Fruit fly (Drosophila melanogaster) whole organism, prepupa: Measurements from ENCODE around the gene Pvf2.

ENCODE experiments used
- Blimp-1 ChIP-seq: fragments of 200-800 bp; sonication (Bioruptor generic); optimal IDR thresholded peaks from 3 replicates; lab custom pipeline; 2017; ENCODE audit warnings: missing biosample characterization, missing genetic modification characterization, mild to moderate bottlenecking, moderate library complexity, missing genetic modification reagents
- CG10631 ChIP-seq: fragments of 200-800 bp; sonication (Bioruptor generic); optimal IDR thresholded peaks from 2 replicates; lab custom pipeline; 2016; ENCODE audit warnings: missing biosample characterization, missing genetic modification characterization
- CG10669 ChIP-seq: fragments of 200-800 bp; sonication (Bioruptor generic); optimal IDR thresholded peaks from 3 replicates; lab custom pipeline; 2018; ENCODE audit warnings: missing biosample characterization, mild to moderate bottlenecking, missing genetic modification characterization, moderate library complexity
- CG11294 ChIP-seq: fragments of 200-800 bp; sonication (Bioruptor generic); IDR thresholded peaks from 2 replicates; pipeline ENCODE4 v1.3.6; 2022; ENCODE audit warnings: missing biosample characterization, missing genetic modification characterization
- CG11762 ChIP-seq: fragments of 200-800 bp; sonication (Bioruptor generic); optimal IDR thresholded peaks from 3 replicates; lab custom pipeline; 2016; ENCODE audit warnings: missing biosample characterization, missing genetic modification characterization; ENCODE audit not compliant: insufficient read depth
- CG11902 ChIP-seq: fragments of 200-800 bp; sonication (Bioruptor generic); optimal IDR thresholded peaks from 3 replicates; lab custom pipeline; 2016; ENCODE audit warnings: missing biosample characterization, missing genetic modification characterization
- CG15336 ChIP-seq: fragments of 200-800 bp; sonication (Bioruptor generic); IDR thresholded peaks from 2 replicates; pipeline ENCODE4 v1.3.6; 2022; ENCODE audit warnings: missing biosample characterization, missing genetic modification characterization
- CG1621 ChIP-seq: fragments of 200-800 bp; sonication (Bioruptor generic); optimal IDR thresholded peaks from 3 replicates; lab custom pipeline; 2018; ENCODE audit warnings: missing biosample characterization, mild to moderate bottlenecking, missing genetic modification characterization
- CG31627 ChIP-seq: fragments of 200-800 bp; sonication (Bioruptor generic); optimal IDR thresholded peaks from 3 replicates; lab custom pipeline; 2016; ENCODE audit warnings: missing biosample characterization, missing genetic modification characterization
- CG3919 ChIP-seq: fragments of 200-800 bp; sonication (Bioruptor generic); optimal IDR thresholded peaks from 3 replicates; lab custom pipeline; 2016; ENCODE audit warnings: missing biosample characterization, missing genetic modification characterization
- CG4318 ChIP-seq: fragments of 200-800 bp; sonication (Bioruptor generic); optimal IDR thresholded peaks from 3 replicates; lab custom pipeline; 2017; ENCODE audit warnings: missing biosample characterization, mild to moderate bottlenecking, missing genetic modification characterization
- CG6163 ChIP-seq: fragments of 200-800 bp; sonication (Bioruptor generic); IDR thresholded peaks from 3 replicates; pipeline ENCODE4 v1.3.6; 2022; ENCODE audit warnings: missing biosample characterization, missing genetic modification characterization
- CG6276 ChIP-seq: fragments of 200-800 bp; sonication (Bioruptor generic); optimal IDR thresholded peaks from 2 replicates; lab custom pipeline; 2017; ENCODE audit warnings: missing biosample characterization, mild to moderate bottlenecking, missing genetic modification characterization
- CG6792 ChIP-seq: fragments of 200-800 bp; sonication (Bioruptor generic); optimal IDR thresholded peaks from 3 replicates; lab custom pipeline; 2016; ENCODE audit warnings: missing biosample characterization, missing genetic modification characterization
- CG6854 ChIP-seq: fragments of 200-800 bp; sonication (Bioruptor generic); optimal IDR thresholded peaks from 2 replicates; lab custom pipeline; 2017; ENCODE audit warnings: missing biosample characterization, mild to moderate bottlenecking, missing genetic modification characterization
- CG8632 ChIP-seq: fragments of 200-800 bp; sonication (Bioruptor generic); optimal IDR thresholded peaks from 3 replicates; lab custom pipeline; 2016; ENCODE audit warnings: missing biosample characterization, missing genetic modification characterization
- CG9139 ChIP-seq: fragments of 200-800 bp; sonication (Bioruptor generic); optimal IDR thresholded peaks from 3 replicates; lab custom pipeline; 2017; ENCODE audit warnings: missing biosample characterization, mild to moderate bottlenecking, missing genetic modification characterization
- Eip78C ChIP-seq: fragments of 200-800 bp; sonication (Bioruptor generic); peaks from one replicate; lab custom pipeline; 2016; ENCODE audit warnings: missing biosample characterization, missing genetic modification characterization
- Ets21C ChIP-seq: fragments of 200-800 bp; sonication (Bioruptor generic); optimal IDR thresholded peaks from 3 replicates; lab custom pipeline; 2016; ENCODE audit warnings: missing biosample characterization, missing genetic modification characterization
- Ets96B ChIP-seq: fragments of 200-800 bp; optimal IDR thresholded peaks from 2 replicates; lab custom pipeline; 2019; ENCODE audit warnings: missing biosample characterization, mild to moderate bottlenecking, missing genetic modification characterization, moderate library complexity
- Hr38 ChIP-seq: sonication (Bioruptor generic); optimal IDR thresholded peaks from 2 replicates; lab custom pipeline; 2016; ENCODE audit warnings: missing biosample characterization, missing genetic modification characterization
- OdsH ChIP-seq: fragments of 200-800 bp; sonication (Bioruptor generic); optimal IDR thresholded peaks from 3 replicates; lab custom pipeline; 2016; ENCODE audit warnings: missing biosample characterization, missing genetic modification characterization
- Smox ChIP-seq: fragments of 200-800 bp; sonication (Bioruptor generic); optimal IDR thresholded peaks from 3 replicates; lab custom pipeline; 2016; ENCODE audit warnings: missing biosample characterization, missing genetic modification characterization
- Sox14 ChIP-seq: fragments of 200-800 bp; sonication (Bioruptor generic); optimal IDR thresholded peaks from 3 replicates; lab custom pipeline; 2016; ENCODE audit warnings: missing biosample characterization, missing genetic modification characterization
- dac ChIP-seq: fragments of 200-800 bp; sonication (Bioruptor generic); optimal IDR thresholded peaks from 2 replicates; lab custom pipeline; 2017; ENCODE audit warnings: missing biosample characterization, mild to moderate bottlenecking, missing genetic modification characterization
- dsx ChIP-seq: fragments of 200-800 bp; optimal IDR thresholded peaks from 3 replicates; lab custom pipeline; 2019; ENCODE audit warnings: missing biosample characterization, mild to moderate bottlenecking, missing genetic modification characterization, moderate library complexity; ENCODE audit not compliant: poor library complexity, severe bottlenecking
- esn ChIP-seq: fragments of 200-800 bp; sonication (Bioruptor generic); optimal IDR thresholded peaks from 2 replicates; lab custom pipeline; 2016; ENCODE audit warnings: missing biosample characterization, mild to moderate bottlenecking, missing genetic modification characterization, moderate library complexity
- fd85E ChIP-seq: fragments of 200-800 bp; sonication (Bioruptor generic); optimal IDR thresholded peaks from 3 replicates; lab custom pipeline; 2016; ENCODE audit warnings: missing biosample characterization, missing genetic modification characterization
- fkh ChIP-seq: fragments of 200-800 bp; sonication (Bioruptor generic); optimal IDR thresholded peaks from 3 replicates; lab custom pipeline; 2017; ENCODE audit warnings: missing biosample characterization, mild to moderate bottlenecking, missing genetic modification characterization, moderate library complexity
- lz ChIP-seq: fragments of 200-800 bp; sonication (Bioruptor generic); optimal IDR thresholded peaks from 3 replicates; lab custom pipeline; 2016; ENCODE audit warnings: missing biosample characterization, missing genetic modification characterization
- salr ChIP-seq, 2 experiments: fragments of 200-800 bp; sonication (Bioruptor generic); optimal IDR thresholded peaks; 3 replicates each; lab custom pipeline; 2016 to 2018; ENCODE audit warnings: missing biosample characterization in 2 of 2, missing genetic modification characterization in 2 of 2, mild to moderate bottlenecking in 1 of 2
- spab ChIP-seq: fragments of 200-800 bp; sonication (Bioruptor generic); optimal IDR thresholded peaks from 2 replicates; lab custom pipeline; 2017; ENCODE audit warnings: missing biosample characterization, mild to moderate bottlenecking, missing genetic modification characterization, missing genetic modification reagents
- ss ChIP-seq, 2 experiments: fragments of 200-800 bp; sonication (Bioruptor generic); optimal IDR thresholded peaks; 2 replicates in 1 of 2; 3 replicates in 1 of 2; lab custom pipeline; 2017 to 2018; ENCODE audit warnings: mild to moderate bottlenecking in 2 of 2, missing biosample characterization in 2 of 2, missing genetic modification characterization in 2 of 2, moderate library complexity in 1 of 2
- svp ChIP-seq: fragments of 200-800 bp; sonication (Bioruptor generic); peaks from one replicate; lab custom pipeline; 2016; ENCODE audit warnings: missing biosample characterization, missing genetic modification characterization
- topi ChIP-seq: fragments of 200-800 bp; sonication (Bioruptor generic); optimal IDR thresholded peaks from 3 replicates; lab custom pipeline; 2016; ENCODE audit warnings: missing biosample characterization, missing genetic modification characterization

Pvf2 gene

dm6 chr2L:7084410-7084809 is at the start of gene Pvf2:
TSS of gene Pvf2 (minus strand) at chr2L:7084635.
- TF ChIP-seq Eip78C (GFP tag; lab: Kevin White, UChicago) (peak; percentile 71), Ets21C (GFP tag; lab: Kevin White, UChicago) (no peak), CG8632 (GFP tag; lab: Kevin White, UChicago) (no peak), CG3919 (GFP tag; lab: Kevin White, UChicago) (peak; percentile 13), fd85E (GFP tag; lab: Kevin White, UChicago) (no peak), esn (GFP tag; lab: Kevin White, UChicago) (no peak), CG9139 (peak; percentile 49), CG6792 (GFP tag; lab: Kevin White, UChicago) (no peak), CG10631 (GFP tag; lab: Kevin White, UChicago) (no peak), ss (GFP tag; optimal IDR thresholded peaks at IDR 0.05; lab: Kevin White, UChicago) (peak in 1 of 2 experiments; percentile 12), lz (no peak), CG10669 (GFP tag; lab: Kevin White, UChicago) (no peak), dac (GFP tag; lab: Kevin White, UChicago) (no peak), dsx (GFP tag; lab: Kevin White, UChicago) (peak; percentile 25), svp (GFP tag; lab: Kevin White, UChicago) (peak; percentile 34), Ets96B (tag; lab: Kevin White, UChicago) (no peak)
- TF ChIP-seq, all 60 proteins: peak for 6

dm6 chr2L:7133506-7134270 is 49.3 kb upstream of the Pvf2 start:
- TF ChIP-seq CG11762 (GFP tag; lab: Kevin White, UChicago) (no peak), CG10631 (GFP tag; lab: Kevin White, UChicago) (no peak), ss (GFP tag; optimal IDR thresholded peaks at IDR 0.05; lab: Kevin White, UChicago) (no peak), fkh (GFP tag; lab: Kevin White, UChicago) (peak; percentile 36), CG11902 (GFP tag; lab: Kevin White, UChicago) (no peak), OdsH (GFP tag; lab: Kevin White, UChicago) (no peak), Smox (GFP tag; lab: Kevin White, UChicago) (no peak), Ets21C (GFP tag; lab: Kevin White, UChicago) (no peak), Hr38 (GFP tag; lab: Kevin White, UChicago) (no peak), CG1621 (tag; lab: Kevin White, UChicago) (no peak), CG6163 (GFP tag; lab: Robert Waterston, UW) (0 out of 3 replicates have a peak, but pooled peaks have one; percentile 10), CG31627 (GFP tag; lab: Kevin White, UChicago) (no peak), CG6854 (GFP tag; lab: Kevin White, UChicago) (no peak), CG8632 (GFP tag; lab: Kevin White, UChicago) (no peak), lz (no peak), CG4318 (no peak), dsx (GFP tag; lab: Kevin White, UChicago) (peak; percentile 97), CG6276 (no peak), spab (no peak), CG9139 (no peak), salr (GFP tag; optimal IDR thresholded peaks at IDR 0.05; lab: Kevin White, UChicago) (no peak), topi (GFP tag; lab: Kevin White, UChicago) (no peak)
- TF ChIP-seq, all 60 proteins: peak for 3

- TF ChIP-seq CG31627 (GFP tag; lab: Kevin White, UChicago) (no peak), Smox (GFP tag; lab: Kevin White, UChicago) (no peak), ss (GFP tag; optimal IDR thresholded peaks at IDR 0.05; lab: Kevin White, UChicago) (no peak), CG10631 (GFP tag; lab: Kevin White, UChicago) (no peak), CG15336 (GFP tag; lab: Robert Waterston, UW) (no peak), Blimp-1 (GFP tag; lab: Kevin White, UChicago) (no peak), Sox14 (no peak), CG11294 (GFP tag; lab: Robert Waterston, UW) (no peak)
Measured at dm6 chr2L:7125209-7125752, 40.8 kb upstream of the Pvf2 start.
